Worm (Caenorhabditis elegans) whole organism, late embryonic: ENCODE measurements around the gene gnrr-4.

Source experiments
- F13H6.1 ChIP-seq: sonication (generic microtip); optimal IDR thresholded peaks from 2 replicates; lab custom pipeline; 2016; ENCODE audit warnings: missing genetic modification characterization, missing compliant biosample characterization
- K09A11.1 ChIP-seq: sonication (generic microtip); optimal IDR thresholded peaks from 2 replicates; lab custom pipeline; 2017; ENCODE audit warnings: antibody characterized with exemption, mild to moderate bottlenecking, missing genetic modification characterization, missing compliant biosample characterization; ENCODE audit not compliant: insufficient read depth
- Y22D7AL.16 ChIP-seq: sonication (generic microtip); optimal IDR thresholded peaks from 2 replicates; lab custom pipeline; 2016; ENCODE audit warnings: missing genetic modification characterization, missing compliant biosample characterization
- ahr-1 ChIP-seq: sonication (generic microtip); optimal IDR thresholded peaks from 2 replicates; lab custom pipeline; 2016; ENCODE audit warnings: missing genetic modification characterization, missing compliant biosample characterization
- ceh-14 ChIP-seq: sonication (generic microtip); optimal IDR thresholded peaks from 2 replicates; lab custom pipeline; 2016; ENCODE audit warnings: missing genotype, missing genetic modification characterization, missing compliant biosample characterization
- ceh-18 ChIP-seq: sonication (generic microtip); optimal IDR thresholded peaks from 2 replicates; lab custom pipeline; 2016; ENCODE audit warnings: missing genetic modification characterization, missing compliant biosample characterization
- ceh-19 ChIP-seq: fragments of 200-800 bp; sonication (Bioruptor generic); optimal IDR thresholded peaks from 2 replicates; lab custom pipeline; 2018; ENCODE audit warnings: mild to moderate bottlenecking, missing genetic modification characterization, missing compliant biosample characterization
- ceh-2 ChIP-seq: sonication (generic microtip); optimal IDR thresholded peaks from 2 replicates; lab custom pipeline; 2016; ENCODE audit warnings: missing genotype, missing genetic modification characterization, missing compliant biosample characterization
- ceh-30 ChIP-seq: fragments of 150-350 bp; optimal IDR thresholded peaks from 2 replicates; lab custom pipeline; 2014; ENCODE audit warnings: missing biosample characterization, missing genetic modification characterization
- ceh-31 ChIP-seq: sonication (generic microtip); optimal IDR thresholded peaks from 2 replicates; lab custom pipeline; 2016; ENCODE audit warnings: missing genetic modification characterization, missing compliant biosample characterization
- ceh-34 ChIP-seq: sonication (generic microtip); optimal IDR thresholded peaks from 2 replicates; lab custom pipeline; 2016; ENCODE audit warnings: mild to moderate bottlenecking, missing genetic modification characterization, missing compliant biosample characterization
- ceh-6 ChIP-seq: fragments of 200-800 bp; sonication (Bioruptor generic); optimal IDR thresholded peaks from 2 replicates; lab custom pipeline; 2018; ENCODE audit warnings: mild to moderate bottlenecking, missing genetic modification characterization, missing compliant biosample characterization
- dmd-4 ChIP-seq: sonication (generic microtip); optimal IDR thresholded peaks from 2 replicates; lab custom pipeline; 2016; ENCODE audit warnings: borderline replicate concordance, missing genetic modification characterization, missing compliant biosample characterization
- dve-1 ChIP-seq: sonication (generic microtip); optimal IDR thresholded peaks from 2 replicates; lab custom pipeline; 2017; ENCODE audit warnings: antibody characterized with exemption, mild to moderate bottlenecking, missing genetic modification characterization, missing compliant biosample characterization
- elt-2 ChIP-seq: sonication (generic microtip); optimal IDR thresholded peaks from 2 replicates; lab custom pipeline; 2016; ENCODE audit warnings: missing genetic modification reagents, missing genetic modification characterization, missing compliant biosample characterization
- eyg-1 ChIP-seq: sonication (generic microtip); optimal IDR thresholded peaks from 2 replicates; lab custom pipeline; 2016; ENCODE audit warnings: missing genotype, missing genetic modification characterization, missing compliant biosample characterization
- fax-1 ChIP-seq: sonication (generic microtip); optimal IDR thresholded peaks from 2 replicates; lab custom pipeline; 2016; ENCODE audit warnings: missing genotype, missing genetic modification characterization, missing compliant biosample characterization
- fkh-10 ChIP-seq: fragments of 150-350 bp; optimal IDR thresholded peaks from 2 replicates; lab custom pipeline; 2014; ENCODE audit warnings: missing biosample characterization, missing genetic modification reagents, missing genetic modification characterization
- hlh-13 ChIP-seq: fragments of 200-800 bp; sonication (Bioruptor generic); optimal IDR thresholded peaks from 2 replicates; lab custom pipeline; 2018; ENCODE audit warnings: mild to moderate bottlenecking, missing genetic modification characterization, missing compliant biosample characterization
- hlh-15 ChIP-seq: sonication (generic microtip); optimal IDR thresholded peaks from 2 replicates; lab custom pipeline; 2016; ENCODE audit warnings: missing genetic modification characterization, missing compliant biosample characterization
- hlh-30 ChIP-seq: sonication (generic microtip); optimal IDR thresholded peaks from 2 replicates; lab custom pipeline; 2017; ENCODE audit warnings: antibody characterized with exemption, missing genetic modification characterization, missing compliant biosample characterization; ENCODE audit not compliant: insufficient read depth
- hlh-8 ChIP-seq: sonication (generic microtip); optimal IDR thresholded peaks from 2 replicates; lab custom pipeline; 2016; ENCODE audit warnings: missing genotype, missing genetic modification characterization, missing compliant biosample characterization
- lim-6 ChIP-seq: sonication (generic microtip); optimal IDR thresholded peaks from 2 replicates; lab custom pipeline; 2016; ENCODE audit warnings: missing genetic modification characterization, missing compliant biosample characterization
- lin-11 ChIP-seq: fragments of 200-800 bp; sonication (Bioruptor generic); optimal IDR thresholded peaks from 2 replicates; lab custom pipeline; 2018; ENCODE audit warnings: mild to moderate bottlenecking, missing genetic modification characterization, missing compliant biosample characterization
- madf-2 ChIP-seq: sonication (generic microtip); optimal IDR thresholded peaks from 2 replicates; lab custom pipeline; 2017; ENCODE audit warnings: missing genetic modification characterization, missing compliant biosample characterization
- nfya-1 ChIP-seq: sonication (generic microtip); optimal IDR thresholded peaks from 2 replicates; lab custom pipeline; 2017; ENCODE audit warnings: missing genetic modification characterization, mild to moderate bottlenecking, missing compliant biosample characterization, antibody characterized with exemption, moderate library complexity
- nhr-11 ChIP-seq: fragments of 150-350 bp; optimal IDR thresholded peaks from 2 replicates; lab custom pipeline; 2014; ENCODE audit warnings: missing biosample characterization, missing genetic modification characterization
- npax-4 ChIP-seq: sonication (generic microtip); optimal IDR thresholded peaks from 2 replicates; lab custom pipeline; 2016; ENCODE audit warnings: missing genetic modification characterization, missing compliant biosample characterization
- pag-3 ChIP-seq: sonication (generic microtip); optimal IDR thresholded peaks from 2 replicates; lab custom pipeline; 2016; ENCODE audit warnings: missing compliant biosample characterization, missing genetic modification characterization, borderline replicate concordance
- pat-9 ChIP-seq: fragments of 200-800 bp; sonication (Bioruptor generic); optimal IDR thresholded peaks from 2 replicates; lab custom pipeline; 2018; ENCODE audit warnings: mild to moderate bottlenecking, missing genetic modification characterization, moderate library complexity, missing compliant biosample characterization
- pha-4 ChIP-seq: fragments of 150-350 bp; optimal IDR thresholded peaks from 2 replicates; lab custom pipeline; 2018; ENCODE audit warnings: missing biosample characterization, missing genetic modification reagents, missing genetic modification characterization
- pqm-1 ChIP-seq: sonication (generic microtip); optimal IDR thresholded peaks from 2 replicates; lab custom pipeline; 2016; ENCODE audit warnings: missing genetic modification characterization, missing compliant biosample characterization
- ref-2 ChIP-seq: sonication (generic microtip); optimal IDR thresholded peaks from 2 replicates; lab custom pipeline; 2016; ENCODE audit warnings: missing genetic modification characterization, missing compliant biosample characterization
- sdc-2 ChIP-seq: sonication (generic microtip); optimal IDR thresholded peaks from 2 replicates; lab custom pipeline; 2016; ENCODE audit warnings: missing genotype, missing genetic modification characterization, missing compliant biosample characterization
- sox-2 ChIP-seq: fragments of 200-800 bp; sonication (Bioruptor generic); IDR thresholded peaks from 2 replicates; pipeline ENCODE4 v1.3.6; 2022; ENCODE audit warnings: missing genetic modification reagents, missing genetic modification characterization, missing compliant biosample characterization
- sox-4 ChIP-seq: sonication (generic microtip); optimal IDR thresholded peaks from 2 replicates; lab custom pipeline; 2017; ENCODE audit warnings: mild to moderate bottlenecking, missing genetic modification characterization, inconsistent platforms, missing compliant biosample characterization
- tbx-2 ChIP-seq: sonication (generic microtip); optimal IDR thresholded peaks from 2 replicates; lab custom pipeline; 2016; ENCODE audit warnings: missing genetic modification characterization, missing compliant biosample characterization
- tbx-7 ChIP-seq: sonication (generic microtip); optimal IDR thresholded peaks from 2 replicates; lab custom pipeline; 2016; ENCODE audit warnings: missing genotype, missing genetic modification characterization, missing compliant biosample characterization
- unc-42 ChIP-seq: sonication (generic microtip); optimal IDR thresholded peaks from 2 replicates; lab custom pipeline; 2016; ENCODE audit warnings: missing genotype, missing genetic modification characterization, missing compliant biosample characterization
- unc-55 ChIP-seq: sonication (generic microtip); optimal IDR thresholded peaks from 2 replicates; lab custom pipeline; 2017; ENCODE audit warnings: missing biosample characterization, missing genetic modification reagents, missing genetic modification characterization
- zip-5 ChIP-seq: sonication (generic microtip); optimal IDR thresholded peaks from 2 replicates; lab custom pipeline; 2016; ENCODE audit warnings: missing genetic modification characterization, missing compliant biosample characterization

Gene gnrr-4

ce11 chrX:5713479-5713878 lies 29.6 kb downstream of the gnrr-4 start:
- TF ChIP-seq nhr-11 (tag; lab: Kevin White, UChicago): no peak
- no peak for TF ChIP-seq Y22D7AL.16 (tag; lab: Kevin White, UChicago)
- no peak for TF ChIP-seq fkh-10 (GFP tag; lab: Kevin White, UChicago)
- no peak for TF ChIP-seq hlh-15 (tag; lab: Kevin White, UChicago)
- no peak for TF ChIP-seq dmd-4 (tag; lab: Kevin White, UChicago)
- TF ChIP-seq ceh-2 (tag; lab: Kevin White, UChicago): no peak

DNA sequence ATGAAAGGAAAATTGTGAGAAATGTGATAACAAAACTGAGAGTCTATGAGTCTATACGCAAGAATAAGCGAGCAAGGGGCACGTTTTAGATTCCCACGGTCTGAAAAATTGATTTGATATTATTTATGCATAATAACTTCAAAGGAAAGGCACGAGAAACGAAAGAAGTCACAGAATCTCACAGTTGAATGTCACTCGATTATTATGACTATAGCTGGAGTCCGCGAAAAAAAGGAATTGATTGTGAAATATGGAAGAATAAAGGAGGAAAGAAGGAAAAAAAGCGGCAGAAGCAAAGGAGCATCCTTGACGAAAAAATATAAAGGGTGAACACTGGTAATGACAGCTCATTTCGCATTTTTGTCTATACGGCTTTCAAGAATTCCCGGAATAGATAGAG lies 32.5 kb downstream of the gnrr-4 start, which contains the start of gene cat-1:
Gene cat-1, minus strand, starts transcription at position 101 of the 400 bp plus-strand sequence.
- TF ChIP-seq unc-55 (GFP tag; lab: Kevin White, UChicago): no peak
- no peak for TF ChIP-seq hlh-15 (tag; lab: Kevin White, UChicago)
- TF ChIP-seq ceh-34 (tag; lab: Kevin White, UChicago): no peak
- TF ChIP-seq nhr-11 (tag; lab: Kevin White, UChicago): no peak
- TF ChIP-seq elt-2 (tag; lab: Kevin White, UChicago): no peak
- no peak for TF ChIP-seq F13H6.1 (tag; lab: Kevin White, UChicago)
- no peak for TF ChIP-seq ceh-6 (GFP tag; lab: Kevin White, UChicago)

ce11 chrX:5709205-5709604 lies 33.9 kb downstream of the gnrr-4 start:
- TF ChIP-seq zip-5 (tag; lab: Kevin White, UChicago) (no peak), pha-4 (tag; lab: Kevin White, UChicago) (no peak), ceh-18 (tag; lab: Kevin White, UChicago) (no peak), tbx-2 (tag; lab: Kevin White, UChicago) (no peak), nfya-1 (tag; lab: Kevin White, UChicago) (no peak), elt-2 (tag; lab: Kevin White, UChicago) (no peak), K09A11.1 (tag; lab: Kevin White, UChicago) (no peak), ceh-30 (tag; lab: Kevin White, UChicago) (no peak), sdc-2 (tag; lab: Kevin White, UChicago) (no peak), madf-2 (tag; lab: Kevin White, UChicago) (no peak)
- TF ChIP-seq, all 69 proteins: peak for 0

DNA sequence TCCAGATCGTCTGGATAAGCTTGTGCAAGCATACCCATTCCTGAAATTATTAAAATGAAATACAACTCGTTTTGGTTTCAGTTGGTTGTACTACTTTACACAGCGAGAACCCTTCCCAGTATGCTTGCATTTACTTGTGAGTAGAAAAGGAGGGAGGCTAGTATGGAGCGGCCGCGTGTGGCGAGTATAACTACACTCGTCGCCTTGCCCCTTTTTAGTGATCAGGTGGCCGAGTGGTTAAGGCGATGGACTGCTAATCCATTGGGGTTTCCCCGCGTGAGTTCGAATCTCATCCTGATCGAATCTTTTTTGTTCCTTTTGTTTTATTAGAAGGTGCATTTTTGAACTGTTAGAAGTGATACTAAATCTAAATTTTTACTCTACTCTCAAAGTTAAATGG lies 35.3 kb downstream of the gnrr-4 start:
- TF ChIP-seq fax-1 (tag; lab: Kevin White, UChicago) (peak; percentile 78), tbx-7 (peak; percentile 63), hlh-30 (tag; lab: Kevin White, UChicago) (peak; percentile 57), nhr-11 (tag; lab: Kevin White, UChicago) (no peak), pat-9 (tag; lab: Kevin White, UChicago) (peak; percentile 91), hlh-8 (tag; lab: Kevin White, UChicago) (peak; percentile 67), unc-42 (tag; lab: Kevin White, UChicago) (peak; percentile 67), pag-3 (tag; lab: Kevin White, UChicago) (no peak), lim-6 (peak; percentile 67), tbx-2 (tag; lab: Kevin White, UChicago) (peak; percentile 89), ahr-1 (peak; percentile 65), unc-55 (GFP tag; lab: Kevin White, UChicago) (no peak), K09A11.1 (tag; lab: Kevin White, UChicago) (peak; percentile 78), ceh-2 (tag; lab: Kevin White, UChicago) (peak; percentile 76), lin-11 (tag; lab: Kevin White, UChicago) (peak; percentile 87), F13H6.1 (tag; lab: Kevin White, UChicago) (peak; percentile 48), sox-4 (peak; percentile 93), eyg-1 (tag; lab: Kevin White, UChicago) (peak; percentile 93), pha-4 (tag; lab: Kevin White, UChicago) (no peak), hlh-13 (GFP tag; lab: Kevin White, UChicago) (peak; percentile 85), fkh-10 (GFP tag; lab: Kevin White, UChicago) (no peak), madf-2 (tag; lab: Kevin White, UChicago) (peak; percentile 84), sdc-2 (tag; lab: Kevin White, UChicago) (peak; percentile 91), ceh-14 (tag; lab: Kevin White, UChicago) (peak; percentile 76), hlh-15 (tag; lab: Kevin White, UChicago) (peak; percentile 83), dve-1 (tag; lab: Kevin White, UChicago) (peak; percentile 71), ceh-6 (GFP tag; lab: Kevin White, UChicago) (peak; percentile 91), sox-2 (GFP tag; lab: Robert Waterston, UW) (peak; percentile 91), ref-2 (tag; lab: Kevin White, UChicago) (peak; percentile 82), ceh-34 (tag; lab: Kevin White, UChicago) (peak; percentile 86), npax-4 (tag; lab: Kevin White, UChicago) (peak; percentile 80), ceh-31 (tag; lab: Kevin White, UChicago) (peak; percentile 76), elt-2 (tag; lab: Kevin White, UChicago) (peak; percentile 93), ceh-19 (peak; percentile 91), ceh-30 (tag; lab: Kevin White, UChicago) (peak; percentile 49), pqm-1 (tag; lab: Kevin White, UChicago) (peak; percentile 27), zip-5 (tag; lab: Kevin White, UChicago) (peak; percentile 53), ceh-18 (tag; lab: Kevin White, UChicago) (peak; percentile 63)
